Worm (Caenorhabditis elegans): ENCODE data around the gene F13A7.12.

DNA sequence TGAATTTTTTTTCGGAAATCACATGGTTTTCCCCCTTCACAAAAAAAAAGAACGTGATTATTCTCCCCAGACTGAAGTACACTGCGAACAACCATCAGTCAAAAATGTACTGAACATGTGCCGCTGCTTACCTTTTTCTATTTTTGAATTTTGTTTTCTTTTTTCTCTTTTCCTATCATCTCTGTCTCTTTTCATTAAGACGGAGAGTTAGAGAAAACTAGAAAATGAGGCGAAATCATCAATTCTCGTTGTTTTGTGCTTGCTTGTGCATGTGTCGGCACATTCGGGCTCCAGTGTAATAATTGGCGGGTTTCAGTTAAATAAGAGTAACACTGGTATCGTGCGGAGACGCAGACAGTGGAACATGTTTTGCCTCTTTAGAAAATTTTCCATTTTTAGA lies 43.6 kb upstream of the F13A7.12 start:
- TF ChIP-seq lsy-27 (tag; optimal IDR thresholded peaks at IDR 0.05; ENCODE audit: borderline replicate concordance, insufficient read depth), result no peak
- TF ChIP-seq hlh-26 (GFP tag; conservative IDR thresholded peaks at IDR 0.05), result no peak
- no peak for TF ChIP-seq madf-6 (GFP tag; IDR thresholded peaks at IDR 0.05)
- no peak for TF ChIP-seq bed-2 (GFP tag; IDR thresholded peaks at IDR 0.05)
- TF ChIP-seq K11D2.4 (GFP tag; IDR thresholded peaks at IDR 0.05), result no peak
- TF ChIP-seq egl-44 (GFP tag; IDR thresholded peaks at IDR 0.05), result no peak
- TF ChIP-seq nfya-1 (tag; optimal IDR thresholded peaks at IDR 0.05; ENCODE audit: borderline replicate concordance, insufficient read depth), result no peak
- no peak for TF ChIP-seq ztf-26 (tag; optimal IDR thresholded peaks at IDR 0.05)
- no peak for TF ChIP-seq unc-62 (GFP tag; optimal IDR thresholded peaks at IDR 0.05)
- no peak for TF ChIP-seq nhr-179 (tag; optimal IDR thresholded peaks at IDR 0.05)

Measured in whole organism, young adult.